Fruit fly (Drosophila melanogaster): ENCODE measurements around the gene CG18284.

dm6 chr2L:10616767-10617166, 27.0 kb upstream of the CG18284 start:
- peak; percentile 86 for TF ChIP-seq gl (tag; optimal IDR thresholded peaks at IDR 0.05)
- TF ChIP-seq Snoo (tag; optimal IDR thresholded peaks at IDR 0.05) = peak; percentile 1
- TF ChIP-seq CG10348 (GFP tag; IDR thresholded peaks at IDR 0.05) = peak; percentile 78
- TF ChIP-seq Pif1A (GFP tag; optimal IDR thresholded peaks at IDR 0.05) = peak; percentile 81
- peak; percentile 92 for TF ChIP-seq rn (GFP tag; IDR thresholded peaks at IDR 0.05)
- peak; percentile 95 for TF ChIP-seq CG14655 (GFP tag; optimal IDR thresholded peaks at IDR 0.05)
- peak; percentile 63 for TF ChIP-seq CG13204 (GFP tag; optimal IDR thresholded peaks at IDR 0.05)
- TF ChIP-seq Pif1B (GFP tag; optimal IDR thresholded peaks at IDR 0.05) = peak; percentile 85
- TF ChIP-seq CG34367 (tag; optimal IDR thresholded peaks at IDR 0.05) = peak; percentile 88
- TF ChIP-seq CG4496 (GFP tag; IDR thresholded peaks at IDR 0.05) = peak; percentile 97
- TF ChIP-seq CG32121 (GFP tag; IDR thresholded peaks at IDR 0.05) = peak; percentile 94
